Fruit fly (Drosophila melanogaster) whole organism, embryonic: ENCODE data around the gene Tusp.

Experiments
- Atf-2 ChIP-seq: fragments of 200-800 bp; sonication (Bioruptor generic); optimal IDR thresholded peaks from 2 replicates; lab custom pipeline; 2016; ENCODE audit warnings: missing biosample characterization, missing genetic modification characterization
- Bteb2 ChIP-seq: fragments of 200-800 bp; sonication (Bioruptor generic); optimal IDR thresholded peaks from 2 replicates; lab custom pipeline; 2016; ENCODE audit warnings: missing biosample characterization, missing genetic modification characterization
- CG10366 ChIP-seq: fragments of 200-800 bp; sonication (Bioruptor generic); IDR thresholded peaks from 2 replicates; pipeline ENCODE4 v1.3.6; 2022; ENCODE audit warnings: missing biosample characterization, missing genetic modification characterization
- CG10565 ChIP-seq: fragments of 200-800 bp; sonication (Bioruptor generic); optimal IDR thresholded peaks from 3 replicates; lab custom pipeline; 2016; ENCODE audit warnings: missing biosample characterization, mild to moderate bottlenecking, missing genetic modification characterization
- CG11398 ChIP-seq: fragments of 200-800 bp; sonication (Bioruptor generic); optimal IDR thresholded peaks from 2 replicates; lab custom pipeline; 2016; ENCODE audit warnings: missing biosample characterization, missing genetic modification characterization
- CG11456 ChIP-seq: fragments of 200-800 bp; sonication (Bioruptor generic); IDR thresholded peaks from 3 replicates; pipeline ENCODE4 v1.3.6; 2022; ENCODE audit warnings: missing biosample characterization, missing genetic modification characterization
- CG12236 ChIP-seq: fragments of 200-800 bp; sonication (Bioruptor generic); optimal IDR thresholded peaks from 2 replicates; lab custom pipeline; 2016; ENCODE audit warnings: missing biosample characterization, missing genetic modification characterization
- CG15269 ChIP-seq: fragments of 200-800 bp; sonication (Bioruptor generic); optimal IDR thresholded peaks from 2 replicates; lab custom pipeline; 2018; ENCODE audit warnings: missing biosample characterization, mild to moderate bottlenecking, missing genetic modification characterization, moderate library complexity
- CG15601 ChIP-seq: fragments of 200-800 bp; sonication (Bioruptor generic); optimal IDR thresholded peaks from 3 replicates; lab custom pipeline; 2019; ENCODE audit warnings: missing biosample characterization, mild to moderate bottlenecking, missing genetic modification characterization, moderate library complexity
- CG1647 ChIP-seq: fragments of 200-800 bp; sonication (Bioruptor generic); optimal IDR thresholded peaks from 3 replicates; lab custom pipeline; 2016; ENCODE audit warnings: missing biosample characterization, missing genetic modification characterization
- CG17829 ChIP-seq: fragments of 200-800 bp; optimal IDR thresholded peaks from 2 replicates; lab custom pipeline; 2019; ENCODE audit warnings: missing biosample characterization, mild to moderate bottlenecking, missing genetic modification characterization, moderate library complexity
- CG30403 ChIP-seq: fragments of 200-800 bp; sonication (Bioruptor generic); optimal IDR thresholded peaks from 3 replicates; lab custom pipeline; 2016; ENCODE audit warnings: missing biosample characterization, missing genetic modification characterization
- CG4730 ChIP-seq: fragments of 200-800 bp; sonication (Bioruptor generic); IDR thresholded peaks from 2 replicates; pipeline ENCODE4 v1.3.6; 2022; ENCODE audit warnings: missing biosample characterization, missing genetic modification characterization
- CG4820 ChIP-seq: fragments of 200-800 bp; sonication (Bioruptor generic); optimal IDR thresholded peaks from 3 replicates; lab custom pipeline; 2016; ENCODE audit warnings: missing biosample characterization, missing genetic modification characterization
- CG7372 ChIP-seq: fragments of 200-800 bp; sonication (Bioruptor generic); IDR thresholded peaks from 2 replicates; pipeline ENCODE4 v1.3.6; 2022; ENCODE audit warnings: missing biosample characterization, missing genetic modification characterization
- CG8765 ChIP-seq: fragments of 200-800 bp; sonication (Bioruptor generic); IDR thresholded peaks from 2 replicates; pipeline ENCODE4 v1.3.6; 2022; ENCODE audit warnings: missing biosample characterization, missing genetic modification characterization
- CrebB ChIP-seq: fragments of 200-800 bp; sonication (Bioruptor generic); optimal IDR thresholded peaks from 3 replicates; lab custom pipeline; 2018; ENCODE audit warnings: missing biosample characterization, mild to moderate bottlenecking, missing genetic modification characterization
- Dll ChIP-seq: fragments of 200-800 bp; sonication (Bioruptor generic); IDR thresholded peaks from 4 replicates; pipeline ENCODE4 v1.3.6; 2022; ENCODE audit warnings: missing biosample characterization, missing genetic modification characterization; ENCODE audit not compliant: partially characterized antibody
- Doc2 ChIP-seq: fragments of 200-800 bp; sonication (Bioruptor generic); IDR thresholded peaks from 2 replicates; pipeline ENCODE4 v1.3.6; 2022; ENCODE audit warnings: missing biosample characterization, missing genetic modification characterization
- Elba2 ChIP-seq: fragments of 200-800 bp; sonication (Bioruptor generic); optimal IDR thresholded peaks from 3 replicates; lab custom pipeline; 2016; ENCODE audit warnings: missing biosample characterization, missing genetic modification characterization
- HLH4C ChIP-seq: fragments of 200-800 bp; sonication (Bioruptor generic); IDR thresholded peaks from 3 replicates; pipeline ENCODE4 v1.3.6; 2022; ENCODE audit warnings: missing biosample characterization, missing genetic modification characterization; ENCODE audit not compliant: partially characterized antibody
- Hey ChIP-seq: fragments of 200-800 bp; sonication (Bioruptor generic); optimal IDR thresholded peaks from 3 replicates; lab custom pipeline; 2018; ENCODE audit warnings: missing biosample characterization, mild to moderate bottlenecking, missing genetic modification characterization
- HmgD ChIP-seq: fragments of 200-800 bp; sonication (Bioruptor generic); optimal IDR thresholded peaks from 3 replicates; lab custom pipeline; 2016; ENCODE audit warnings: missing biosample characterization, missing genetic modification characterization
- Jarid2 ChIP-seq: fragments of 200-800 bp; sonication (Bioruptor generic); optimal IDR thresholded peaks from 3 replicates; lab custom pipeline; 2017; ENCODE audit warnings: mild to moderate bottlenecking, missing biosample characterization, missing genetic modification reagents, missing genetic modification characterization
- NC2α ChIP-seq: fragments of 200-800 bp; sonication (Bioruptor generic); optimal IDR thresholded peaks from 2 replicates; lab custom pipeline; 2016; ENCODE audit warnings: missing biosample characterization, missing genetic modification characterization
- NC2β ChIP-seq: fragments of 200-800 bp; sonication (Bioruptor generic); optimal IDR thresholded peaks from 2 replicates; lab custom pipeline; 2016; ENCODE audit warnings: missing biosample characterization, missing genetic modification characterization
- NK7.1 ChIP-seq: fragments of 200-800 bp; sonication (Bioruptor generic); optimal IDR thresholded peaks from 3 replicates; lab custom pipeline; 2016; ENCODE audit warnings: missing biosample characterization, missing genetic modification characterization
- Ravus ChIP-seq: fragments of 200-800 bp; sonication (Bioruptor generic); IDR thresholded peaks from 2 replicates; pipeline ENCODE4 v1.3.6; 2022; ENCODE audit warnings: missing biosample characterization, missing genetic modification characterization
- Sry-β ChIP-seq: fragments of 200-800 bp; sonication (Bioruptor generic); optimal IDR thresholded peaks from 2 replicates; lab custom pipeline; 2018; ENCODE audit warnings: missing biosample characterization, mild to moderate bottlenecking, missing genetic modification characterization, moderate library complexity
- YL-1 ChIP-seq: fragments of 200-800 bp; sonication (Bioruptor generic); optimal IDR thresholded peaks from 3 replicates; lab custom pipeline; 2017; ENCODE audit warnings: missing biosample characterization, mild to moderate bottlenecking, missing genetic modification characterization
- dm ChIP-seq: fragments of 200-800 bp; sonication (Bioruptor generic); optimal IDR thresholded peaks from 3 replicates; lab custom pipeline; 2016; ENCODE audit warnings: missing biosample characterization, missing genetic modification characterization
- dmrt99B ChIP-seq: fragments of 200-800 bp; sonication (Bioruptor generic); optimal IDR thresholded peaks from 2 replicates; lab custom pipeline; 2018; ENCODE audit warnings: missing biosample characterization, mild to moderate bottlenecking, missing genetic modification characterization, moderate library complexity
- ham ChIP-seq: fragments of 200-800 bp; sonication (Bioruptor generic); IDR thresholded peaks from 2 replicates; pipeline ENCODE4 v1.3.6; 2022; ENCODE audit warnings: missing biosample characterization, missing genetic modification characterization
- kah ChIP-seq: fragments of 200-800 bp; sonication (Bioruptor generic); optimal IDR thresholded peaks from 2 replicates; lab custom pipeline; 2018; ENCODE audit warnings: missing biosample characterization, mild to moderate bottlenecking, missing genetic modification characterization
- lmd ChIP-seq: fragments of 200-800 bp; sonication (Bioruptor generic); IDR thresholded peaks from 2 replicates; pipeline ENCODE4 v1.3.6; 2022; ENCODE audit warnings: missing biosample characterization, missing genetic modification characterization
- nerfin-1 ChIP-seq: fragments of 200-800 bp; sonication (Bioruptor generic); optimal IDR thresholded peaks from 3 replicates; lab custom pipeline; 2019; ENCODE audit warnings: missing biosample characterization, mild to moderate bottlenecking, missing genetic modification characterization, moderate library complexity
- nom ChIP-seq: fragments of 200-800 bp; sonication (Bioruptor generic); optimal IDR thresholded peaks from 2 replicates; lab custom pipeline; 2017; ENCODE audit warnings: missing biosample characterization, missing genetic modification characterization, mild to moderate bottlenecking, moderate library complexity, missing genetic modification reagents
- oc ChIP-seq: fragments of 200-800 bp; sonication (Bioruptor generic); optimal IDR thresholded peaks from 2 replicates; lab custom pipeline; 2018; ENCODE audit warnings: missing biosample characterization, mild to moderate bottlenecking, missing genetic modification characterization, moderate library complexity
- pan ChIP-seq, 4 experiments: fragments of >200 bp in 3 of 4; fragments of 200-800 bp in 1 of 4; sonication (Bioruptor generic) in 1 of 4; optimal IDR thresholded peaks in 3 of 4; IDR thresholded peaks in 1 of 4; 2 replicates each; pipeline versions ENCODE4 v1.3.6 to Lab custom; 2017 to 2022; ENCODE audit warnings: missing biosample characterization in 2 of 4, missing genetic modification characterization in 2 of 4, mixed read lengths in 1 of 4
- pros ChIP-seq: fragments of 200-800 bp; sonication (Bioruptor generic); optimal IDR thresholded peaks from 3 replicates; lab custom pipeline; 2019; ENCODE audit warnings: missing biosample characterization, mild to moderate bottlenecking, missing genetic modification characterization, moderate library complexity
- pzg ChIP-seq: fragments of 200-800 bp; sonication (Bioruptor generic); optimal IDR thresholded peaks from 3 replicates; lab custom pipeline; 2018; ENCODE audit warnings: missing biosample characterization, mild to moderate bottlenecking, missing genetic modification characterization, moderate library complexity
- salm ChIP-seq: fragments of 200-800 bp; sonication (Bioruptor generic); optimal IDR thresholded peaks from 2 replicates; lab custom pipeline; 2018; ENCODE audit warnings: missing biosample characterization, mild to moderate bottlenecking, missing genetic modification characterization
- schlank ChIP-seq: fragments of 200-800 bp; sonication (Bioruptor generic); optimal IDR thresholded peaks from 2 replicates; lab custom pipeline; 2018; ENCODE audit warnings: missing biosample characterization, mild to moderate bottlenecking, missing genetic modification characterization
- scrt ChIP-seq: fragments of 200-800 bp; sonication (Bioruptor generic); optimal IDR thresholded peaks from 2 replicates; lab custom pipeline; 2018; ENCODE audit warnings: missing biosample characterization, mild to moderate bottlenecking, missing genetic modification characterization, moderate library complexity
- seq ChIP-seq: fragments of 200-800 bp; sonication (Bioruptor generic); IDR thresholded peaks from 2 replicates; pipeline ENCODE4 v1.3.6; 2022; ENCODE audit warnings: missing biosample characterization, missing genetic modification characterization
- so ChIP-seq: fragments of 200-800 bp; sonication (Bioruptor generic); IDR thresholded peaks from 3 replicates; pipeline ENCODE4 v1.3.6; 2022; ENCODE audit warnings: missing biosample characterization, missing genetic modification characterization
- stc ChIP-seq: fragments of 200-800 bp; sonication (Bioruptor generic); IDR thresholded peaks from 2 replicates; pipeline ENCODE4 v1.3.6; 2022; ENCODE audit warnings: missing biosample characterization, missing genetic modification characterization
- sug ChIP-seq: fragments of 200-800 bp; optimal IDR thresholded peaks from 2 replicates; lab custom pipeline; 2019; ENCODE audit warnings: missing biosample characterization, mild to moderate bottlenecking, missing genetic modification characterization, moderate library complexity
- zen2 ChIP-seq: fragments of 200-800 bp; sonication (Bioruptor generic); IDR thresholded peaks from 3 replicates; pipeline ENCODE4 v1.3.6; 2022; ENCODE audit warnings: missing biosample characterization, missing genetic modification characterization; ENCODE audit not compliant: partially characterized antibody

Tusp gene

DNA sequence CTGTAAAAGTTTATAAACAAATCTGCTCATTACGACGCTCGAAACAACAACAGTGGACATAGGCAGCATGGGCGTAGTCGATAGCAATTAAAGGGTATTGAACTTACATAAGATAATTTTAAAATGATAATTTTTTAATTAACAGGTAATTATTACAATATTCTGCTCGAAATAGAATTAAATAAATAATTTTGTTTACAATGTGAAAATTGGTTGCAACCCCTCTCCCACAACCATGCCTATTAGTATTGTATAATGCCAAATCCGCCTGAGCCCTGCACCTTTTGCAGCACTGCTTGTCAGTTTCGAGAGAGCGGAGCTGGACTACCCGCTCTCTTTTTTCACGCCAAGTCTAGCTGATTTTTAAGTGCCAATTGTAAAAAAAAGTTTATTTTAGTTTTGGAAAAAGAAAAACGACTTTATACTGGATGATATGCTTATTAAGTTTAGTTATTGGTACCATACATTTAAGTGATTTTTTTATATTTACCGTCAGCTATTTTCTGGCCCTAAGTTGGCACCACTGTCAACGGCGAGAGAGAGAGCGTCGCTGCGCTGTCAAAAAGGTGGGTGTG lies 28.4 kb downstream of the Tusp start, which contains the start of the genes CG5611 and Mtl (continued):
- peak; percentile 98 for TF ChIP-seq kah (GFP tag; lab: Kevin White, UChicago)
- TF ChIP-seq CrebB (tag; lab: Kevin White, UChicago), result peak; percentile 99
- TF ChIP-seq CG30403 (GFP tag; lab: Kevin White, UChicago), result peak; percentile 100
- peak; percentile 99 for TF ChIP-seq YL-1
- TF ChIP-seq ham, result peak; percentile 99
- TF ChIP-seq dmrt99B (tag; lab: Kevin White, UChicago), result peak; percentile 100
- peak; percentile 100 for TF ChIP-seq stc (GFP tag; lab: Robert Waterston, UW)
- no peak for TF ChIP-seq Dll (GFP tag; lab: Robert Waterston, UW)
- peak; percentile 100 for TF ChIP-seq CG8765 (GFP tag; lab: Robert Waterston, UW)
- TF ChIP-seq zen2, result no peak
- TF ChIP-seq Hey, result peak; percentile 97
- TF ChIP-seq CG10565 (GFP tag; lab: Kevin White, UChicago), result peak; percentile 97
- peak; percentile 96 for TF ChIP-seq NC2β
- TF ChIP-seq lmd (GFP tag; lab: Robert Waterston, UW), result peak; percentile 100
- TF ChIP-seq CG7372 (GFP tag; lab: Robert Waterston, UW), result peak; percentile 100
- peak; percentile 96 for TF ChIP-seq Jarid2 (GFP tag; lab: Kevin White, UChicago)
- TF ChIP-seq CG11456, result peak; percentile 100
- peak; percentile 99 for TF ChIP-seq Ravus
- peak; percentile 89 for TF ChIP-seq HmgD
- peak; percentile 100 for TF ChIP-seq oc
- TF ChIP-seq schlank (tag; lab: Kevin White, UChicago), result peak; percentile 99
- TF ChIP-seq CG17829 (tag; lab: Kevin White, UChicago), result peak; percentile 100
- TF ChIP-seq dm, result peak; percentile 96
- TF ChIP-seq pzg, result peak; percentile 64
- peak; percentile 88 for TF ChIP-seq CG11398 (GFP tag; lab: Kevin White, UChicago)
- peak; percentile 98 for TF ChIP-seq CG1647 (GFP tag; lab: Kevin White, UChicago)
- peak; percentile 97 for TF ChIP-seq nom (GFP tag; lab: Kevin White, UChicago)
- peak; percentile 99 for TF ChIP-seq Bteb2 (GFP tag; lab: Kevin White, UChicago)
- TF ChIP-seq Sry-β (GFP tag; lab: Kevin White, UChicago), result peak; percentile 98
- peak; percentile 93 for TF ChIP-seq NC2α (GFP tag; lab: Kevin White, UChicago)
- peak; percentile 90 for TF ChIP-seq CG12236
- peak; percentile 99 for TF ChIP-seq CG15601
- peak; percentile 100 for TF ChIP-seq so
- TF ChIP-seq Doc2 (GFP tag; lab: Robert Waterston, UW), result peak; percentile 99
- TF ChIP-seq pros, result peak; percentile 82
- TF ChIP-seq seq (GFP tag; lab: Robert Waterston, UW), result peak; percentile 100
- peak; percentile 99 for TF ChIP-seq sug
- peak; percentile 99 for TF ChIP-seq salm (tag; lab: Kevin White, UChicago)
- 0 out of 3 replicates have a peak, but pooled peaks have one; percentile 10 for TF ChIP-seq HLH4C
- TF ChIP-seq nerfin-1 (tag; lab: Kevin White, UChicago), result peak; percentile 99
- peak; percentile 100 for TF ChIP-seq CG4730 (GFP tag; lab: Robert Waterston, UW)
- peak; percentile 100 for TF ChIP-seq CG15269 (tag; lab: Kevin White, UChicago)
- no peak for TF ChIP-seq pan (optimal IDR thresholded peaks at IDR 0.05; lab: Kevin White, UChicago)
- TF ChIP-seq pan (GFP tag; optimal IDR thresholded peaks at IDR 0.05 in 1 of 2, IDR thresholded peaks at IDR 0.05 in 1 of 2), result peak in 1 of 2 experiments; percentile 100
- peak; percentile 99 for TF ChIP-seq CG4820 (GFP tag; lab: Kevin White, UChicago)
- peak; percentile 89 for TF ChIP-seq NK7.1 (GFP tag; lab: Kevin White, UChicago)
- peak; percentile 98 for TF ChIP-seq Elba2
- TF ChIP-seq CG10366 (GFP tag; lab: Robert Waterston, UW), result peak; percentile 100
- peak; percentile 97 for TF ChIP-seq scrt
- TF ChIP-seq Atf-2 (GFP tag; lab: Kevin White, UChicago), result peak; percentile 96
